Fruit fly (Drosophila melanogaster): ENCODE results near the gene CG43815.

CG43815 gene

DNA sequence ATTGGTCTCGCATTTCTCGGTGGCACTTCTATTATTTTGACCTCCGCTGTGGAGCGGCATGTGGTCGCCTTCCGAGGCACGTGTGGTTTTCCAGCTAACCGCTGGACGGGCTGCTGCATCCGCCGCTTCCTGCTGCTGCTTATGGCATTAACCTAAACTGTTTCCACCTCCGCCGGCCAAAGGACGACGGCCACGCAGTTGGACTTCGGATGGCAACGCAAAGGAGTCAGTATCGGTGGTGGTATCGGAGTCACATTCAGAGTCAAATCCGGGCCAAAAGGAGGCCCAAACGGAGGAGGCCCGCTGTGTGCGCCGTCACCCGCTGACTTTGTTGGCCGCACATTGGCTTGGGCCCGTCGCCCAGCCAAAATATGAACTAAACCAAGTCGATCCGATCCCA is 26.3 kb upstream of the CG43815 start:
- no peak for TF ChIP-seq CG17806 (tag; optimal IDR thresholded peaks at IDR 0.05)
- TF ChIP-seq Pif1A (GFP tag; optimal IDR thresholded peaks at IDR 0.05) = no peak
- TF ChIP-seq Snoo (tag; optimal IDR thresholded peaks at IDR 0.05) = no peak
- no peak for TF ChIP-seq CG13204 (GFP tag; optimal IDR thresholded peaks at IDR 0.05)
- no peak for TF ChIP-seq CG8159 (tag; optimal IDR thresholded peaks at IDR 0.05)
- no peak for TF ChIP-seq fd96Ca (GFP tag; IDR thresholded peaks at IDR 0.05)
- no peak for TF ChIP-seq rn (GFP tag; IDR thresholded peaks at IDR 0.05)
- TF ChIP-seq CG15710 (tag; optimal IDR thresholded peaks at IDR 0.05) = no peak

DNA sequence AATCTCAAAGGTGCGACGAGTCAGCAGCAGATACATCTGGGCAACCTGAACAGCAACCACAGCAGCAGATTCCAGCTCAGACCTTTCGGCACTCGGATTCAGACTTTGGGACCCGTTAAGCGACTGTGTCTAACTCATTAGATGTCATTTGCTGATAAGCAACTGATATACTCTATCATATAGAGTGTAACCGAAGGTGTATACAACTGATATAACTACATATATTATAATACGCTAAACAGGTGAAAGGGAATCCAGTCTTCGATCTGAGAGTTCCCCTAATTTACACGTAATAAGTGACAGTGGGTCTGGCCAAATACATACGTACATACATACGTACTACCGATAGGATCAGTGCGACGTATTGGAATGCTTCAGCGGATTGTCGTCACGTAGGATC is 25.4 kb upstream of the CG43815 start:
- no peak for TF ChIP-seq fd96Ca (GFP tag; IDR thresholded peaks at IDR 0.05)
- no peak for TF ChIP-seq CG17806 (tag; optimal IDR thresholded peaks at IDR 0.05)
- TF ChIP-seq gl (tag; optimal IDR thresholded peaks at IDR 0.05) = no peak
- TF ChIP-seq CG10348 (GFP tag; IDR thresholded peaks at IDR 0.05) = no peak
- no peak for TF ChIP-seq Pif1A (GFP tag; optimal IDR thresholded peaks at IDR 0.05)
- no peak for TF ChIP-seq CG12605 (GFP tag; IDR thresholded peaks at IDR 0.05)
- TF ChIP-seq CG9948 (tag; optimal IDR thresholded peaks at IDR 0.05) = no peak
- TF ChIP-seq CG4496 (GFP tag; IDR thresholded peaks at IDR 0.05) = no peak
- TF ChIP-seq D1 (tag; optimal IDR thresholded peaks at IDR 0.05) = no peak

DNA sequence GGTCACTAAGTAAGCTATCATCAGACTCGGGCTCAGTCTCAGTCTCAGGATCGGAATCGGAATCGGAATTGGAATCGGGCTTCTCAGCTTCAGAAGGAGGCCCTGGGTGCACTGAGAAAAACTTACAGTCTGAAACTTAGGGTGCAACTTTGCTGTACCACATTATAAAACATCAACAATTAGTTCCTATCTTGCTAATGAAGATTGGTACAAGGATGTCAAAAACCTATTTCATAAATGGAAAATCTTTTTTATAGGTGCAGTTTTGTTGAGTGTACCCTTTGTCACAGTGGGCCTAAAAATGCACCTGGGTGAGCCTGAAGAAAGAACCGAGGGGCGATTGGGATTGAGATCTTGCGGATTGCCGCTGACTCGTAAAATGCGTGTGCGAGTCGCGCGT is 23.2 kb upstream of the CG43815 start:
- TF ChIP-seq CG12605 (GFP tag; IDR thresholded peaks at IDR 0.05) (peak; percentile 26; the same call in 1 of the 2 replicates), gl (tag; optimal IDR thresholded peaks at IDR 0.05) (peak; percentile 72), Ets98B (GFP tag; IDR thresholded peaks at IDR 0.05) (0 out of 2 replicates have a peak, but pooled peaks have one; percentile 21), CG8301 (tag; optimal IDR thresholded peaks at IDR 0.05) (peak; percentile 48), CG13204 (GFP tag; optimal IDR thresholded peaks at IDR 0.05) (peak; percentile 54), CG15710 (tag; optimal IDR thresholded peaks at IDR 0.05) (peak; percentile 85), CG34367 (tag; optimal IDR thresholded peaks at IDR 0.05) (peak; percentile 67), CG9948 (tag; optimal IDR thresholded peaks at IDR 0.05) (peak; percentile 81), CG32121 (GFP tag; IDR thresholded peaks at IDR 0.05) (no peak), CG8159 (tag; optimal IDR thresholded peaks at IDR 0.05) (peak; percentile 85), CG14655 (GFP tag; optimal IDR thresholded peaks at IDR 0.05) (peak; percentile 69), CG4496 (GFP tag; IDR thresholded peaks at IDR 0.05) (peak; percentile 66; the same call in 2 of the 3 replicates), Pif1B (GFP tag; optimal IDR thresholded peaks at IDR 0.05) (peak; percentile 55), D1 (tag; optimal IDR thresholded peaks at IDR 0.05) (peak; percentile 31), fd96Ca (GFP tag; IDR thresholded peaks at IDR 0.05) (peak; percentile 68; the same call in 2 of the 3 replicates), EcR (GFP tag; optimal IDR thresholded peaks at IDR 0.05) (no peak), rn (GFP tag; IDR thresholded peaks at IDR 0.05) (no peak), CG10348 (GFP tag; IDR thresholded peaks at IDR 0.05) (no peak), CG17806 (tag; optimal IDR thresholded peaks at IDR 0.05) (peak; percentile 82), Pif1A (GFP tag; optimal IDR thresholded peaks at IDR 0.05) (peak; percentile 66), Snoo (tag; optimal IDR thresholded peaks at IDR 0.05) (peak; percentile 50)

DNA sequence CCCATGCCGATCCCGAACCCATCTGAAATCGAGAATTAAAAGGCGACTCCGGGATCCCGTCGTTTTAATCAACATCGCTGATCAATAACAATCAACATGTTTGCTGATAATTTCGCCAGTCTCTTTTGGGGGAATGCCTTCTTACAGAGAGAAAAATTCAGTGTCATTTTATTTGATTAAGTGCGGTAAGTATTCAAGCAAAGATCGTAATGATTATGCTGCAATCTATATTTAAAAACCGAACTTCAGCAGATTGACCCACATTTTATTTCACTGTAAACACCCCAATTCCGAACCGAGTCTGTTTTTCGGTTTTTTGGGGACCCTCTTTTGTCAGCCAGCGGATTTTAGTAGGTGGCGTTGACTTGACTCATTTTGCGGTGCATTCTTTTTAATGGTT is 22.1 kb upstream of the CG43815 start:
- TF ChIP-seq D1 (tag; optimal IDR thresholded peaks at IDR 0.05) = no peak
- TF ChIP-seq Snoo (tag; optimal IDR thresholded peaks at IDR 0.05) = peak; percentile 55

- TF ChIP-seq CG9948 (tag; optimal IDR thresholded peaks at IDR 0.05) (no peak), rn (GFP tag; IDR thresholded peaks at IDR 0.05) (no peak), Ets98B (GFP tag; IDR thresholded peaks at IDR 0.05) (no peak), CG32121 (GFP tag; IDR thresholded peaks at IDR 0.05) (no peak), CG10348 (GFP tag; IDR thresholded peaks at IDR 0.05) (no peak), EcR (GFP tag; optimal IDR thresholded peaks at IDR 0.05) (no peak), CG34367 (tag; optimal IDR thresholded peaks at IDR 0.05) (no peak), gl (tag; optimal IDR thresholded peaks at IDR 0.05) (no peak), CG17806 (tag; optimal IDR thresholded peaks at IDR 0.05) (no peak), Snoo (tag; optimal IDR thresholded peaks at IDR 0.05) (no peak), Pif1A (GFP tag; optimal IDR thresholded peaks at IDR 0.05) (no peak), CG14655 (GFP tag; optimal IDR thresholded peaks at IDR 0.05) (no peak), Pif1B (GFP tag; optimal IDR thresholded peaks at IDR 0.05) (no peak)
Observed at dm6 chr2L:3555408-3556058, 20.5 kb upstream of the CG43815 start.

DNA sequence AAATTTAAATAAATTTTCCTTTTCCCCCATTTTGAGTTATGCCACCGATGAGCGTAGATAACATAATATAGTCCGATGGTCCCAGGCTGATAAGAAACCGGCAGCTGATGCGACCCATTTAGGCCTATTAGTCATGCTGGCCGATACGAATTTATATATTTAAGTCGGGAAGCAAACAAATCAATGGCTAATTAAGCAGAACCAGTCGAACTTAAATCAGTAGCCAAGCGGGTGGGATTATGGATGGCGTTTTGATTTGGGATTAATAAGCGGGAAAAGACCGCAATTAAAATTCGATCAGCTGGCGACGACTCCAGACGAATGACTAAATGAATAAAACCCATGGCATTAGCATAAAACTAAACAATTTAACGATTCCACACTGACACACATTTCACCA is 19.1 kb upstream of the CG43815 start:
- TF ChIP-seq CG34367 (tag; optimal IDR thresholded peaks at IDR 0.05) = no peak
- TF ChIP-seq CG15710 (tag; optimal IDR thresholded peaks at IDR 0.05) = no peak

DNA sequence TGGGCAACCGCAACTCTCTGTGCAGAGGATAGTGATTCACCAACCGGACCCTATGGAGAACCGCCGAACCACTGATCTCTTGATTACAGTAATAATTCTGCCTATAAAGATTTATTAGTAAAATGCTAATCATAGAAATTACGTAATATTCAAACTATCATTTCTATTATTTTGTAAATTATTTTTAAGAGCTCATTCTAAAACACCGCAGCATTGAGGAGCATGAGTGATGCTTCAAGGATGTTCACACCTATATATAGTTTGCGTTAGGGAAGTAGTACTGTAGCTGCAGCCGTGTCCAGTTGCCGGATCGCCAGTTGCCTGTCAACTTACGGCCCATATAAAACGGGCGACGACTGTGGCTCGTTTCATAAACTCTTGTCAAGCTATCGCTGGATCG is 18.5 kb upstream of the CG43815 start:
- TF ChIP-seq fd96Ca (GFP tag; IDR thresholded peaks at IDR 0.05) (no peak), Ets98B (GFP tag; IDR thresholded peaks at IDR 0.05) (no peak), Pif1B (GFP tag; optimal IDR thresholded peaks at IDR 0.05) (peak; percentile 57), CG8301 (tag; optimal IDR thresholded peaks at IDR 0.05) (peak; percentile 37), CG10348 (GFP tag; IDR thresholded peaks at IDR 0.05) (no peak), EcR (GFP tag; optimal IDR thresholded peaks at IDR 0.05) (peak; percentile 23), CG9948 (tag; optimal IDR thresholded peaks at IDR 0.05) (peak; percentile 55), gl (tag; optimal IDR thresholded peaks at IDR 0.05) (peak; percentile 29), CG12605 (GFP tag; IDR thresholded peaks at IDR 0.05) (no peak), CG4496 (GFP tag; IDR thresholded peaks at IDR 0.05) (0 out of 3 replicates have a peak, but pooled peaks have one; percentile 37), D1 (tag; optimal IDR thresholded peaks at IDR 0.05) (no peak), CG13204 (GFP tag; optimal IDR thresholded peaks at IDR 0.05) (peak; percentile 17), Pif1A (GFP tag; optimal IDR thresholded peaks at IDR 0.05) (peak; percentile 66), CG14655 (GFP tag; optimal IDR thresholded peaks at IDR 0.05) (peak; percentile 57), CG32121 (GFP tag; IDR thresholded peaks at IDR 0.05) (no peak), Snoo (tag; optimal IDR thresholded peaks at IDR 0.05) (no peak), CG34367 (tag; optimal IDR thresholded peaks at IDR 0.05) (peak; percentile 55), CG8159 (tag; optimal IDR thresholded peaks at IDR 0.05) (peak; percentile 66), CG15710 (tag; optimal IDR thresholded peaks at IDR 0.05) (peak; percentile 67), rn (GFP tag; IDR thresholded peaks at IDR 0.05) (no peak), CG17806 (tag; optimal IDR thresholded peaks at IDR 0.05) (peak; percentile 57)
